Worm (Caenorhabditis elegans) whole organism, young adult: ENCODE data around the gene T28A8.2.

Experiments used
- B0019.2 ChIP-seq: fragments of 200-800 bp; sonication (Bioruptor generic); conservative IDR thresholded peaks from 2 replicates; pipeline ENCODE4 v1.3.6; 2022; ENCODE audit warnings: missing genetic modification reagents, missing genetic modification characterization, missing compliant biosample characterization
- B0336.3 ChIP-seq: fragments of 200-800 bp; sonication (Bioruptor generic); IDR thresholded peaks from 2 replicates; pipeline ENCODE4 v1.3.6; 2022; ENCODE audit warnings: missing genetic modification characterization, missing compliant biosample characterization
- F10E7.11 ChIP-seq: sonication (generic microtip); optimal IDR thresholded peaks from 2 replicates; lab custom pipeline; 2017; ENCODE audit warnings: mild to moderate bottlenecking, missing genetic modification characterization, moderate library complexity, missing compliant biosample characterization
- F22D6.2 ChIP-seq: sonication (generic microtip); optimal IDR thresholded peaks from 2 replicates; lab custom pipeline; 2016; ENCODE audit warnings: mild to moderate bottlenecking, missing genetic modification characterization, missing compliant biosample characterization
- F23B12.7 ChIP-seq: sonication (generic microtip); optimal IDR thresholded peaks from 2 replicates; lab custom pipeline; 2017; ENCODE audit warnings: missing genetic modification characterization, mild to moderate bottlenecking, missing compliant biosample characterization, antibody characterized with exemption, moderate library complexity; ENCODE audit not compliant: insufficient read depth
- F55B11.4 ChIP-seq: sonication (generic microtip); optimal IDR thresholded peaks from 2 replicates; lab custom pipeline; 2016; ENCODE audit warnings: missing compliant biosample characterization, missing genetic modification characterization, borderline replicate concordance; ENCODE audit not compliant: insufficient read depth
- K12H6.12 ChIP-seq: fragments of 200-800 bp; sonication (Bioruptor generic); optimal IDR thresholded peaks from 2 replicates; lab custom pipeline; 2018; ENCODE audit warnings: mild to moderate bottlenecking, missing genetic modification characterization, missing compliant biosample characterization
- T26A5.8 ChIP-seq: sonication (generic microtip); optimal IDR thresholded peaks from 2 replicates; lab custom pipeline; 2016; ENCODE audit warnings: missing genetic modification characterization, missing compliant biosample characterization
- ZK185.1 ChIP-seq: sonication (generic microtip); optimal IDR thresholded peaks from 2 replicates; lab custom pipeline; 2016; ENCODE audit warnings: mild to moderate bottlenecking, missing genetic modification characterization, missing compliant biosample characterization; ENCODE audit not compliant: poor library complexity, severe bottlenecking
- akir-1 ChIP-seq: fragments of 200-800 bp; sonication (Bioruptor generic); optimal IDR thresholded peaks from 2 replicates; lab custom pipeline; 2018; ENCODE audit warnings: mild to moderate bottlenecking, missing genetic modification characterization, moderate library complexity, missing compliant biosample characterization
- bed-2 ChIP-seq: fragments of 200-800 bp; sonication (Bioruptor generic); IDR thresholded peaks from 2 replicates; pipeline ENCODE4 v1.3.6; 2022; ENCODE audit warnings: missing genetic modification reagents, missing genetic modification characterization, missing compliant biosample characterization
- ceh-27 ChIP-seq: fragments of 200-800 bp; sonication (Bioruptor generic); optimal IDR thresholded peaks from 2 replicates; lab custom pipeline; 2018; ENCODE audit warnings: mild to moderate bottlenecking, missing genetic modification characterization, moderate library complexity, missing compliant biosample characterization
- ceh-40 ChIP-seq: fragments of 200-800 bp; sonication (Bioruptor generic); IDR thresholded peaks from 2 replicates; pipeline ENCODE4 v1.3.6; 2022; ENCODE audit warnings: missing genetic modification characterization, missing compliant biosample characterization
- dpl-1 ChIP-seq: fragments of 150-350 bp; optimal IDR thresholded peaks from 2 replicates; lab custom pipeline; 2014; ENCODE audit warnings: missing biosample characterization, missing genetic modification reagents, missing genetic modification characterization
- efl-1 ChIP-seq: fragments of 150-350 bp; optimal IDR thresholded peaks from 2 replicates; lab custom pipeline; 2014; ENCODE audit warnings: missing biosample characterization, missing genetic modification reagents, missing genetic modification characterization
- egl-18 ChIP-seq: fragments of 200-800 bp; sonication (Bioruptor generic); IDR thresholded peaks from 2 replicates; pipeline ENCODE4 v1.3.6; 2022; ENCODE audit warnings: missing genetic modification reagents, missing genetic modification characterization, missing compliant biosample characterization
- gei-17 ChIP-seq: fragments of 200-800 bp; sonication (Bioruptor generic); optimal IDR thresholded peaks from 2 replicates; lab custom pipeline; 2018; ENCODE audit warnings: mild to moderate bottlenecking, missing genetic modification characterization, missing compliant biosample characterization
- hmg-1.2 ChIP-seq: fragments of 200-800 bp; sonication (Bioruptor generic); IDR thresholded peaks from 2 replicates; pipeline ENCODE4 v1.3.6; 2022; ENCODE audit warnings: missing genetic modification reagents, missing genetic modification characterization, missing compliant biosample characterization
- hrde-1 ChIP-seq: sonication (generic microtip); optimal IDR thresholded peaks from 2 replicates; lab custom pipeline; 2016; ENCODE audit warnings: missing genetic modification characterization, mild to moderate bottlenecking, missing compliant biosample characterization, moderate library complexity, missing genotype, missing genetic modification reagents, borderline replicate concordance
- let-526 ChIP-seq: fragments of 200-800 bp; sonication (Bioruptor generic); IDR thresholded peaks from 2 replicates; pipeline ENCODE4 v1.3.6; 2022; ENCODE audit warnings: missing genetic modification reagents, missing genetic modification characterization, missing compliant biosample characterization
- lin-35 ChIP-seq, 3 experiments: fragments of 150-350 bp in 2 of 3; sonication (generic microtip) in 1 of 3; optimal IDR thresholded peaks; 2 replicates each; lab custom pipeline; 2014 to 2018; ENCODE audit warnings: missing biosample characterization in 3 of 3, missing genetic modification characterization in 3 of 3, missing genetic modification reagents in 3 of 3
- lsl-1 ChIP-seq: fragments of 200-800 bp; sonication (Bioruptor generic); optimal IDR thresholded peaks from 2 replicates; lab custom pipeline; 2018; ENCODE audit warnings: mild to moderate bottlenecking, missing genetic modification characterization, moderate library complexity, missing compliant biosample characterization
- madf-10 ChIP-seq: sonication (generic microtip); optimal IDR thresholded peaks from 2 replicates; lab custom pipeline; 2016; ENCODE audit warnings: mild to moderate bottlenecking, missing genetic modification characterization, missing compliant biosample characterization
- madf-3 ChIP-seq: fragments of 200-800 bp; sonication (Bioruptor generic); IDR thresholded peaks from 2 replicates; pipeline ENCODE4 v1.3.6; 2022; ENCODE audit warnings: missing genetic modification reagents, missing genetic modification characterization, missing compliant biosample characterization
- madf-6 ChIP-seq: fragments of 200-800 bp; sonication (Bioruptor generic); IDR thresholded peaks from 2 replicates; pipeline ENCODE4 v1.3.6; 2022; ENCODE audit warnings: missing genetic modification reagents, missing genetic modification characterization, missing compliant biosample characterization
- mcd-1 ChIP-seq: fragments of 200-800 bp; sonication (Bioruptor generic); IDR thresholded peaks from 2 replicates; pipeline ENCODE4 v1.3.6; 2022; ENCODE audit warnings: missing genetic modification reagents, missing genetic modification characterization, missing compliant biosample characterization
- mxl-1 ChIP-seq: sonication (generic microtip); optimal IDR thresholded peaks from 2 replicates; lab custom pipeline; 2016; ENCODE audit warnings: missing genetic modification characterization, missing compliant biosample characterization
- nfya-1 ChIP-seq: sonication (generic microtip); optimal IDR thresholded peaks from 2 replicates; lab custom pipeline; 2017; ENCODE audit warnings: antibody characterized with exemption, missing compliant biosample characterization, missing genetic modification characterization, borderline replicate concordance; ENCODE audit not compliant: insufficient read depth
- nhr-120 ChIP-seq: fragments of 200-800 bp; sonication (Bioruptor generic); IDR thresholded peaks from 2 replicates; pipeline ENCODE4 v1.3.6; 2022; ENCODE audit warnings: missing genetic modification characterization, missing compliant biosample characterization
- nhr-27 ChIP-seq: fragments of 200-800 bp; sonication (Bioruptor generic); optimal IDR thresholded peaks from 2 replicates; lab custom pipeline; 2018; ENCODE audit warnings: mild to moderate bottlenecking, missing genetic modification characterization, moderate library complexity, missing compliant biosample characterization
- nhr-80 ChIP-seq: sonication (generic microtip); optimal IDR thresholded peaks from 2 replicates; lab custom pipeline; 2016; ENCODE audit warnings: missing genetic modification characterization, missing compliant biosample characterization
- pbrm-1 ChIP-seq: fragments of 200-800 bp; sonication (Bioruptor generic); IDR thresholded peaks from 2 replicates; pipeline ENCODE4 v1.3.6; 2022; ENCODE audit warnings: missing genetic modification reagents, missing genetic modification characterization, missing compliant biosample characterization
- rcor-1 ChIP-seq: fragments of 200-800 bp; sonication (Bioruptor generic); IDR thresholded peaks from 2 replicates; pipeline ENCODE4 v1.3.6; 2022; ENCODE audit warnings: missing genetic modification reagents, missing genetic modification characterization, missing compliant biosample characterization
- rpc-1 ChIP-seq, 2 experiments: fragments of 150-350 bp in 1 of 2; sonication (generic microtip) in 1 of 2; optimal IDR thresholded peaks; 2 replicates each; lab custom pipeline; 2014 to 2018; ENCODE audit warnings: missing biosample characterization in 1 of 2, missing genetic modification characterization in 1 of 2, missing genetic modification reagents in 1 of 2, missing genotype in 1 of 2
- snpc-1.1 ChIP-seq: sonication (generic microtip); optimal IDR thresholded peaks from 2 replicates; lab custom pipeline; 2017; ENCODE audit warnings: missing genetic modification characterization, mild to moderate bottlenecking, missing compliant biosample characterization, antibody characterized with exemption, moderate library complexity, missing genotype, missing genetic modification reagents; ENCODE audit not compliant: insufficient read depth
- snpc-3.4 ChIP-seq: sonication (generic microtip); optimal IDR thresholded peaks from 2 replicates; lab custom pipeline; 2017; ENCODE audit warnings: missing genetic modification characterization, mild to moderate bottlenecking, missing compliant biosample characterization, antibody characterized with exemption, moderate library complexity, missing genotype, missing genetic modification reagents
- somi-1 ChIP-seq: fragments of 200-800 bp; sonication (Bioruptor generic); optimal IDR thresholded peaks from 2 replicates; lab custom pipeline; 2018; ENCODE audit warnings: mild to moderate bottlenecking, missing genetic modification characterization, missing compliant biosample characterization
- sptf-2 ChIP-seq: fragments of 200-800 bp; sonication (Bioruptor generic); optimal IDR thresholded peaks from 2 replicates; lab custom pipeline; 2018; ENCODE audit warnings: mild to moderate bottlenecking, missing genetic modification characterization, missing compliant biosample characterization
- tbp1 ChIP-seq: fragments of 200-800 bp; sonication (Bioruptor generic); optimal IDR thresholded peaks from 2 replicates; lab custom pipeline; 2018; ENCODE audit warnings: mild to moderate bottlenecking, missing genetic modification characterization, missing compliant biosample characterization
- tbx-9 ChIP-seq: sonication (generic microtip); optimal IDR thresholded peaks from 2 replicates; lab custom pipeline; 2016; ENCODE audit warnings: borderline replicate concordance, missing genetic modification characterization, inconsistent platforms, missing compliant biosample characterization
- tlf-1 ChIP-seq: fragments of 200-800 bp; sonication (Bioruptor generic); optimal IDR thresholded peaks from 2 replicates; lab custom pipeline; 2018; ENCODE audit warnings: mild to moderate bottlenecking, missing genetic modification characterization, missing compliant biosample characterization
- zfh-2 ChIP-seq: fragments of 200-800 bp; sonication (Bioruptor generic); conservative IDR thresholded peaks from 2 replicates; pipeline ENCODE4 v1.3.6; 2022; ENCODE audit warnings: missing genetic modification reagents, missing genetic modification characterization, missing compliant biosample characterization
- ztf-22 ChIP-seq: fragments of 200-800 bp; sonication (Bioruptor generic); optimal IDR thresholded peaks from 2 replicates; lab custom pipeline; 2018; ENCODE audit warnings: mild to moderate bottlenecking, missing genetic modification characterization, moderate library complexity, missing compliant biosample characterization
- ztf-25 ChIP-seq: fragments of 200-800 bp; sonication (Bioruptor generic); IDR thresholded peaks from 2 replicates; pipeline ENCODE4 v1.3.6; 2022; ENCODE audit warnings: missing genetic modification reagents, missing genetic modification characterization, missing compliant biosample characterization
- ztf-6 ChIP-seq: fragments of 200-800 bp; sonication (Bioruptor generic); IDR thresholded peaks from 2 replicates; pipeline ENCODE4 v1.3.6; 2022; ENCODE audit warnings: missing genetic modification reagents, missing genetic modification characterization, missing compliant biosample characterization

T28A8.2 gene

ce11 chrIII:13464493-13465362 is 30.7 kb downstream of the T28A8.2 start, which contains the start of gene kel-3 (continued):
- TF ChIP-seq madf-6 (GFP tag; lab: Robert Waterston, UW) (peak; percentile 85), F22D6.2 (peak; percentile 27), snpc-1.1 (tag; lab: Kevin White, UChicago) (peak; percentile 57), nhr-120 (GFP tag; lab: Robert Waterston, UW) (no peak), ceh-27 (GFP tag; lab: Kevin White, UChicago) (peak; percentile 27), F10E7.11 (tag; lab: Kevin White, UChicago) (peak; percentile 97), K12H6.12 (tag; lab: Kevin White, UChicago) (peak; percentile 25), nhr-27 (peak; percentile 76), efl-1 (GFP tag; lab: Kevin White, UChicago) (peak; percentile 40), nfya-1 (no peak), F55B11.4 (tag; lab: Kevin White, UChicago) (no peak), lin-35 (GFP tag; optimal IDR thresholded peaks at IDR 0.05; lab: Kevin White, UChicago) (peak in 2 of 3 experiments; percentile 62 to 89), sptf-2 (GFP tag; lab: Kevin White, UChicago) (no peak), B0336.3 (peak; percentile 95), lsl-1 (GFP tag; lab: Kevin White, UChicago) (peak; percentile 73), zfh-2 (GFP tag; lab: Robert Waterston, UW) (no peak), ztf-25 (GFP tag; lab: Robert Waterston, UW) (peak; percentile 80), dpl-1 (GFP tag; lab: Kevin White, UChicago) (no peak), ZK185.1 (tag; lab: Kevin White, UChicago) (peak; percentile 66), ceh-40 (no peak), B0019.2 (GFP tag; lab: Robert Waterston, UW) (0 out of 2 replicates have a peak, but pooled peaks have one; percentile 42), let-526 (GFP tag; lab: Robert Waterston, UW) (peak; percentile 82), somi-1 (peak; percentile 77), gei-17 (GFP tag; lab: Kevin White, UChicago) (peak; percentile 10), ztf-22 (peak; percentile 95), madf-10 (tag; lab: Kevin White, UChicago) (peak; percentile 73), akir-1 (no peak), bed-2 (no peak), pbrm-1 (GFP tag; lab: Robert Waterston, UW) (peak; percentile 86), T26A5.8 (tag; lab: Kevin White, UChicago) (peak; percentile 98), mcd-1 (GFP tag; lab: Robert Waterston, UW) (peak; percentile 74), F23B12.7 (peak; percentile 73), tbx-9 (peak; percentile 75), egl-18 (GFP tag; lab: Robert Waterston, UW) (0 out of 2 replicates have a peak, but pooled peaks have one; percentile 73), nhr-80 (tag; lab: Kevin White, UChicago) (peak; percentile 90), hmg-1.2 (GFP tag; lab: Robert Waterston, UW) (peak; percentile 56), rcor-1 (GFP tag; lab: Robert Waterston, UW) (peak; percentile 74), snpc-3.4 (tag; lab: Kevin White, UChicago) (peak; percentile 63), hrde-1 (tag; lab: Kevin White, UChicago) (peak; percentile 98), tlf-1 (GFP tag; lab: Kevin White, UChicago) (peak; percentile 97), madf-3 (GFP tag; lab: Robert Waterston, UW) (peak; percentile 87), tbp1 (GFP tag; lab: Kevin White, UChicago) (peak; percentile 71), mxl-1 (tag; lab: Kevin White, UChicago) (peak; percentile 75), rpc-1 (optimal IDR thresholded peaks at IDR 0.05; lab: Kevin White, UChicago) (no peak), rpc-1 (tag; optimal IDR thresholded peaks at IDR 0.05; lab: Kevin White, UChicago) (peak; percentile 11), ztf-6 (GFP tag; lab: Robert Waterston, UW) (no peak; the same call in 1 of the 2 replicates)
